Worm (Caenorhabditis elegans): ENCODE data around the gene T09A12.8.

ce11 chrIV:8239584-8239983, 3.9 kb downstream of the T09A12.8 start:
- no peak for TF ChIP-seq npax-4 (tag; optimal IDR thresholded peaks at IDR 0.05)
- no peak for TF ChIP-seq lim-6 (tag; optimal IDR thresholded peaks at IDR 0.05)
- no peak for TF ChIP-seq rnt-1 (tag; optimal IDR thresholded peaks at IDR 0.05)
- no peak for TF ChIP-seq pha-4 (tag; optimal IDR thresholded peaks at IDR 0.05)
